Fruit fly (Drosophila melanogaster) whole organism, embryonic: ENCODE measurements around the gene Hecw.
A peak's percentile ranks its signal among the peaks of the same experiment; 100 is the strongest.

ENCODE experiments used
- Adf1 ChIP-seq: fragments of 200-800 bp; sonication (Bioruptor generic); IDR thresholded peaks from 2 replicates; pipeline ENCODE4 v1.3.6; 2022; ENCODE audit warnings: missing biosample characterization, missing genetic modification characterization
- Antp ChIP-seq: fragments of 200-800 bp; sonication (Bioruptor generic); optimal IDR thresholded peaks from 3 replicates; lab custom pipeline; 2016; ENCODE audit warnings: missing biosample characterization, missing genetic modification characterization
- Atf3 ChIP-seq: fragments of 200-800 bp; sonication (Bioruptor generic); optimal IDR thresholded peaks from 3 replicates; lab custom pipeline; 2016; ENCODE audit warnings: missing biosample characterization, missing genetic modification characterization
- Awh ChIP-seq: fragments of 200-800 bp; sonication (Bioruptor generic); IDR thresholded peaks from 2 replicates; pipeline ENCODE4, ENCODE4 v1.3.6; 2022; ENCODE audit warnings: missing biosample characterization, missing genetic modification characterization
- CG10209 ChIP-seq: fragments of 200-800 bp; sonication (Bioruptor generic); optimal IDR thresholded peaks from 3 replicates; lab custom pipeline; 2017; ENCODE audit warnings: missing biosample characterization, mild to moderate bottlenecking, missing genetic modification characterization, missing genetic modification reagents
- CG10462 ChIP-seq: fragments of 200-800 bp; sonication (Bioruptor generic); optimal IDR thresholded peaks from 2 replicates; lab custom pipeline; 2016; ENCODE audit warnings: missing biosample characterization, missing genetic modification characterization
- CG11093 ChIP-seq: fragments of 200-800 bp; sonication (Bioruptor generic); IDR thresholded peaks from 3 replicates; pipeline ENCODE4 v1.3.6; 2022; ENCODE audit warnings: missing biosample characterization, missing genetic modification characterization
- CG11398 ChIP-seq: fragments of 200-800 bp; sonication (Bioruptor generic); optimal IDR thresholded peaks from 2 replicates; lab custom pipeline; 2016; ENCODE audit warnings: missing biosample characterization, missing genetic modification characterization
- CG12659 ChIP-seq: fragments of 200-800 bp; sonication (Bioruptor generic); optimal IDR thresholded peaks from 3 replicates; lab custom pipeline; 2017; ENCODE audit warnings: mild to moderate bottlenecking, missing biosample characterization, missing genetic modification reagents, missing genetic modification characterization
- CG12744 ChIP-seq: fragments of 200-800 bp; sonication (Bioruptor generic); optimal IDR thresholded peaks from 2 replicates; lab custom pipeline; 2016; ENCODE audit warnings: missing biosample characterization, missing genetic modification characterization
- CG14441 ChIP-seq: fragments of 200-800 bp; sonication (Bioruptor generic); IDR thresholded peaks from 2 replicates; pipeline ENCODE4 v1.3.6; 2022; ENCODE audit warnings: missing biosample characterization, missing genetic modification characterization
- CG14667 ChIP-seq: fragments of 200-800 bp; sonication (Bioruptor generic); IDR thresholded peaks from 2 replicates; pipeline ENCODE4 v1.3.6; 2022; ENCODE audit warnings: missing biosample characterization, missing genetic modification characterization
- CG15073 ChIP-seq: fragments of 200-800 bp; sonication (Bioruptor generic); optimal IDR thresholded peaks from 2 replicates; lab custom pipeline; 2016; ENCODE audit warnings: missing biosample characterization, missing genetic modification characterization
- CG17359 ChIP-seq: fragments of 200-800 bp; sonication (Bioruptor generic); optimal IDR thresholded peaks from 3 replicates; lab custom pipeline; 2018; ENCODE audit warnings: missing biosample characterization, mild to moderate bottlenecking, missing genetic modification characterization, moderate library complexity
- CG2199 ChIP-seq: fragments of 200-800 bp; sonication (Bioruptor generic); IDR thresholded peaks from 3 replicates; pipeline ENCODE4 v1.3.6; 2022; ENCODE audit warnings: missing biosample characterization, missing genetic modification characterization
- CG30403 ChIP-seq: fragments of 200-800 bp; sonication (Bioruptor generic); optimal IDR thresholded peaks from 3 replicates; lab custom pipeline; 2016; ENCODE audit warnings: missing biosample characterization, missing genetic modification characterization
- CG3065 ChIP-seq: fragments of 200-800 bp; sonication (Bioruptor generic); optimal IDR thresholded peaks from 2 replicates; lab custom pipeline; 2016; ENCODE audit warnings: missing biosample characterization, missing genetic modification characterization
- CG31365 ChIP-seq: fragments of 200-800 bp; sonication (Bioruptor generic); optimal IDR thresholded peaks from 2 replicates; lab custom pipeline; 2018; ENCODE audit warnings: missing biosample characterization, mild to moderate bottlenecking, missing genetic modification characterization
- CG3281 ChIP-seq: fragments of 200-800 bp; sonication (Bioruptor generic); optimal IDR thresholded peaks from 3 replicates; lab custom pipeline; 2017; ENCODE audit warnings: missing biosample characterization, mild to moderate bottlenecking, missing genetic modification characterization
- CG3847 ChIP-seq: fragments of 200-800 bp; sonication (Bioruptor generic); IDR thresholded peaks from 2 replicates; pipeline ENCODE4 v1.3.6; 2022; ENCODE audit warnings: missing biosample characterization, missing genetic modification characterization
- CG4854 ChIP-seq: fragments of 200-800 bp; sonication (Bioruptor generic); optimal IDR thresholded peaks from 2 replicates; lab custom pipeline; 2016; ENCODE audit warnings: missing biosample characterization, missing genetic modification characterization, inconsistent platforms
- CG6254 ChIP-seq: fragments of 200-800 bp; sonication (Bioruptor generic); optimal IDR thresholded peaks from 3 replicates; lab custom pipeline; 2017; ENCODE audit warnings: mild to moderate bottlenecking, missing biosample characterization, missing genetic modification reagents, missing genetic modification characterization
- CG9437 ChIP-seq: fragments of 200-800 bp; sonication (Bioruptor generic); optimal IDR thresholded peaks from 2 replicates; lab custom pipeline; 2018; ENCODE audit warnings: missing biosample characterization, mild to moderate bottlenecking, missing genetic modification characterization
- CTCF ChIP-seq: fragments of 200-800 bp; sonication (Bioruptor generic); optimal IDR thresholded peaks from 2 replicates; lab custom pipeline; 2017; ENCODE audit warnings: missing biosample characterization, mild to moderate bottlenecking, missing genetic modification characterization, moderate library complexity
- Elba2 ChIP-seq: fragments of 200-800 bp; sonication (Bioruptor generic); optimal IDR thresholded peaks from 3 replicates; lab custom pipeline; 2016; ENCODE audit warnings: missing biosample characterization, missing genetic modification characterization
- Ets65A ChIP-seq: fragments of 200-800 bp; sonication (Bioruptor generic); peaks from one replicate; lab custom pipeline; 2016; ENCODE audit warnings: missing biosample characterization, missing genetic modification characterization
- HLH54F ChIP-seq: fragments of 200-800 bp; sonication (Bioruptor generic); optimal IDR thresholded peaks from 3 replicates; lab custom pipeline; 2016; ENCODE audit warnings: missing biosample characterization, missing genetic modification characterization
- HLHmδ ChIP-seq: fragments of 200-800 bp; sonication (Bioruptor generic); optimal IDR thresholded peaks from 2 replicates; lab custom pipeline; 2018; ENCODE audit warnings: missing biosample characterization, mild to moderate bottlenecking, missing genetic modification characterization, moderate library complexity
- Hey ChIP-seq: fragments of 200-800 bp; sonication (Bioruptor generic); optimal IDR thresholded peaks from 3 replicates; lab custom pipeline; 2018; ENCODE audit warnings: missing biosample characterization, mild to moderate bottlenecking, missing genetic modification characterization
- Lim3 ChIP-seq: fragments of 200-800 bp; sonication (Bioruptor generic); IDR thresholded peaks from 2 replicates; pipeline ENCODE4 v1.3.6; 2022; ENCODE audit warnings: missing biosample characterization, missing genetic modification characterization
- Mes4 ChIP-seq: fragments of 200-800 bp; sonication (Bioruptor generic); optimal IDR thresholded peaks from 2 replicates; lab custom pipeline; 2016; ENCODE audit warnings: missing biosample characterization, missing genetic modification characterization
- Oli ChIP-seq: fragments of 200-800 bp; sonication (Bioruptor generic); optimal IDR thresholded peaks from 2 replicates; lab custom pipeline; 2018; ENCODE audit warnings: missing biosample characterization, mild to moderate bottlenecking, missing genetic modification characterization, moderate library complexity
- Ravus ChIP-seq: fragments of 200-800 bp; sonication (Bioruptor generic); IDR thresholded peaks from 2 replicates; pipeline ENCODE4 v1.3.6; 2022; ENCODE audit warnings: missing biosample characterization, missing genetic modification characterization
- Rfx ChIP-seq: fragments of 200-800 bp; sonication (Bioruptor generic); IDR thresholded peaks from 2 replicates; pipeline ENCODE4 v1.3.6; 2022; ENCODE audit warnings: missing biosample characterization, missing genetic modification characterization
- ac ChIP-seq: fragments of 200-800 bp; sonication (Bioruptor generic); optimal IDR thresholded peaks from 3 replicates; lab custom pipeline; 2017; ENCODE audit warnings: missing biosample characterization, mild to moderate bottlenecking, missing genetic modification characterization
- br ChIP-seq: fragments of >200 bp; optimal IDR thresholded peaks from 2 replicates; lab custom pipeline; 2017
- cg ChIP-seq: fragments of 200-800 bp; sonication (Bioruptor generic); optimal IDR thresholded peaks from 3 replicates; lab custom pipeline; 2019; ENCODE audit warnings: missing biosample characterization, mild to moderate bottlenecking, missing genetic modification characterization, moderate library complexity
- chif ChIP-seq, 2 experiments: fragments of 200-800 bp; sonication (Bioruptor generic); optimal IDR thresholded peaks; 3 replicates each; lab custom pipeline; 2016; ENCODE audit warnings: missing biosample characterization in 2 of 2, missing genetic modification characterization in 2 of 2
- chm ChIP-seq: fragments of 200-800 bp; sonication (Bioruptor generic); IDR thresholded peaks from 2 replicates; pipeline ENCODE4 v1.3.6; 2022; ENCODE audit warnings: missing biosample characterization, missing genetic modification characterization
- emc ChIP-seq: fragments of 200-800 bp; sonication (Bioruptor generic); optimal IDR thresholded peaks from 2 replicates; lab custom pipeline; 2016; ENCODE audit warnings: missing biosample characterization, missing genetic modification characterization
- fd3F ChIP-seq: fragments of 200-800 bp; sonication (Bioruptor generic); optimal IDR thresholded peaks from 2 replicates; lab custom pipeline; 2018; ENCODE audit warnings: missing biosample characterization, mild to moderate bottlenecking, missing genetic modification characterization, moderate library complexity
- gce ChIP-seq: fragments of 200-800 bp; sonication (Bioruptor generic); IDR thresholded peaks from 3 replicates; pipeline ENCODE4 v1.3.6; 2022; ENCODE audit warnings: missing biosample characterization, missing genetic modification characterization
- kah ChIP-seq: fragments of 200-800 bp; sonication (Bioruptor generic); optimal IDR thresholded peaks from 2 replicates; lab custom pipeline; 2018; ENCODE audit warnings: missing biosample characterization, mild to moderate bottlenecking, missing genetic modification characterization
- mam ChIP-seq: fragments of 200-800 bp; sonication (Bioruptor generic); optimal IDR thresholded peaks from 3 replicates; lab custom pipeline; 2016; ENCODE audit warnings: missing biosample characterization, missing genetic modification characterization
- nmo ChIP-seq: fragments of 200-800 bp; sonication (Bioruptor generic); optimal IDR thresholded peaks from 2 replicates; lab custom pipeline; 2018; ENCODE audit warnings: missing biosample characterization, mild to moderate bottlenecking, missing genetic modification characterization, moderate library complexity
- schlank ChIP-seq: fragments of 200-800 bp; sonication (Bioruptor generic); optimal IDR thresholded peaks from 2 replicates; lab custom pipeline; 2018; ENCODE audit warnings: missing biosample characterization, mild to moderate bottlenecking, missing genetic modification characterization
- sens-2 ChIP-seq: fragments of 200-800 bp; sonication (Bioruptor generic); IDR thresholded peaks from 2 replicates; pipeline ENCODE4 v1.3.6; 2022; ENCODE audit warnings: missing biosample characterization, missing genetic modification characterization
- sna ChIP-seq: fragments of 200-800 bp; sonication (Bioruptor generic); IDR thresholded peaks from 2 replicates; pipeline ENCODE4 v1.3.6; 2022; ENCODE audit warnings: missing biosample characterization, missing genetic modification characterization; ENCODE audit not compliant: partially characterized antibody
- tll ChIP-seq, 2 experiments: fragments of 200-800 bp in 1 of 2; fragments of >200 bp in 1 of 2; sonication (Bioruptor generic) in 1 of 2; optimal IDR thresholded peaks; 2 replicates each; lab custom pipeline; 2017 to 2019; ENCODE audit warnings: missing biosample characterization in 2 of 2, missing genetic modification characterization in 2 of 2, mild to moderate bottlenecking in 1 of 2, moderate library complexity in 1 of 2
- trh ChIP-seq: fragments of 200-800 bp; sonication (Bioruptor generic); optimal IDR thresholded peaks from 2 replicates; lab custom pipeline; 2016; ENCODE audit warnings: missing biosample characterization, missing genetic modification characterization
- usp ChIP-seq: fragments of >200 bp; optimal IDR thresholded peaks from 2 replicates; lab custom pipeline; 2017; ENCODE audit warnings: missing biosample characterization, missing genetic modification characterization

Gene Hecw

dm6 chrX:9650757-9651594, 42.2 kb downstream of the Hecw start (continued):
- TF ChIP-seq CG30403 (GFP tag; lab: Kevin White, UChicago) (peak; percentile 93), CG14667 (peak; percentile 87), Hey (no peak), CG3281 (GFP tag; lab: Kevin White, UChicago) (peak; percentile 75), Ets65A (GFP tag; lab: Kevin White, UChicago) (peak; percentile 96), CG31365 (tag; lab: Kevin White, UChicago) (peak; percentile 78), trh (GFP tag; lab: Kevin White, UChicago) (peak; percentile 86), Oli (peak; percentile 95), ac (GFP tag; lab: Kevin White, UChicago) (peak; percentile 93), Mes4 (GFP tag; lab: Kevin White, UChicago) (peak; percentile 96), Adf1 (GFP tag; lab: Robert Waterston, UW) (peak; percentile 91), CG2199 (peak; percentile 97), Elba2 (GFP tag; lab: Kevin White, UChicago) (peak; percentile 59), schlank (peak; percentile 67), mam (GFP tag; lab: Kevin White, UChicago) (peak; percentile 84), Lim3 (GFP tag; lab: Robert Waterston, UW) (peak; percentile 85), Antp (peak; percentile 96), CG11398 (peak; percentile 93), CG10209 (GFP tag; lab: Kevin White, UChicago) (peak; percentile 93), br (lab: Kevin White, UChicago) (no peak), HLH54F (GFP tag; lab: Kevin White, UChicago) (peak; percentile 85), CG14441 (GFP tag; lab: Robert Waterston, UW) (peak; percentile 96), Rfx (GFP tag; lab: Robert Waterston, UW) (peak; percentile 90), nmo (peak; percentile 94), chif (GFP tag; optimal IDR thresholded peaks at IDR 0.05; lab: Kevin White, UChicago) (peak; percentile 94 to 96), sens-2 (peak; percentile 96), emc (GFP tag; lab: Kevin White, UChicago) (peak; percentile 73), CG10462 (GFP tag; lab: Kevin White, UChicago) (peak; percentile 91), CG12744 (GFP tag; lab: Kevin White, UChicago) (peak; percentile 89), CG12659 (GFP tag; lab: Kevin White, UChicago) (peak; percentile 94), cg (GFP tag; lab: Kevin White, UChicago) (no peak), CG4854 (GFP tag; lab: Kevin White, UChicago) (peak; percentile 83), CTCF (GFP tag; lab: Kevin White, UChicago) (peak; percentile 44), Ravus (peak; percentile 85), chm (GFP tag; lab: Robert Waterston, UW) (peak; percentile 98), CG15073 (GFP tag; lab: Kevin White, UChicago) (peak; percentile 77), CG9437 (GFP tag; lab: Kevin White, UChicago) (peak; percentile 78), Awh (GFP tag; lab: Robert Waterston, UW) (peak; percentile 97), tll (GFP tag; optimal IDR thresholded peaks at IDR 0.05; lab: Kevin White, UChicago) (no peak), CG11093 (GFP tag; lab: Robert Waterston, UW) (peak; percentile 89), CG17359 (tag; lab: Kevin White, UChicago) (peak; percentile 95), CG3847 (GFP tag; lab: Robert Waterston, UW) (peak; percentile 87), Atf3 (peak; percentile 95), CG3065 (GFP tag; lab: Kevin White, UChicago) (peak; percentile 94), CG6254 (GFP tag; lab: Kevin White, UChicago) (peak; percentile 94), kah (GFP tag; lab: Kevin White, UChicago) (peak; percentile 86), gce (GFP tag; lab: Robert Waterston, UW) (peak; percentile 96), HLHmδ (no peak), usp (GFP tag; lab: Kevin White, UChicago) (no peak), fd3F (GFP tag; lab: Kevin White, UChicago) (peak; percentile 70), sna (no peak)
